Fruit fly (Drosophila melanogaster): ENCODE results near the gene EMC10.
A peak's percentile ranks its signal among the peaks of the same experiment; 100 is the strongest.

The EMC10 gene

dm6 chr3L:21573831-21574230 is at the start of gene EMC10:
Gene EMC10, plus strand, starts transcription at chr3L:21574131.
- TF ChIP-seq Sp1 (GFP tag; optimal IDR thresholded peaks at IDR 0.05) (no peak), ey (GFP tag; optimal IDR thresholded peaks at IDR 0.05) (no peak), usp (GFP tag; optimal IDR thresholded peaks at IDR 0.05) (no peak), HLH106 (tag; optimal IDR thresholded peaks at IDR 0.05) (no peak), jim (GFP tag; optimal IDR thresholded peaks at IDR 0.05) (no peak), Hnf4 (GFP tag; optimal IDR thresholded peaks at IDR 0.05) (no peak), psq (GFP tag; optimal IDR thresholded peaks at IDR 0.05) (no peak), sv (GFP tag; optimal IDR thresholded peaks at IDR 0.05) (no peak), fru (GFP tag; optimal IDR thresholded peaks at IDR 0.05) (no peak), rgr (GFP tag; optimal IDR thresholded peaks at IDR 0.05) (no peak), Jra (GFP tag; optimal IDR thresholded peaks at IDR 0.05) (no peak), Hr83 (GFP tag; optimal IDR thresholded peaks at IDR 0.05; ENCODE audit: poor library complexity, severe bottlenecking) (no peak), Abd-B (GFP tag; optimal IDR thresholded peaks at IDR 0.05) (no peak), CG32264 (GFP tag; optimal IDR thresholded peaks at IDR 0.05) (no peak), woc (GFP tag; optimal IDR thresholded peaks at IDR 0.05) (no peak)

dm6 chr3L:21529108-21529507 is 44.8 kb upstream of the EMC10 start, which contains the start of gene Arv1:
Gene Arv1, minus strand, starts transcription at chr3L:21529333.
- TF ChIP-seq psq (GFP tag; optimal IDR thresholded peaks at IDR 0.05) (no peak), brk (GFP tag; optimal IDR thresholded peaks at IDR 0.05) (peak; percentile 21), dmrt93B (GFP tag; optimal IDR thresholded peaks at IDR 0.05) (no peak), usp (GFP tag; optimal IDR thresholded peaks at IDR 0.05) (no peak), Hr83 (GFP tag; optimal IDR thresholded peaks at IDR 0.05; ENCODE audit: poor library complexity, severe bottlenecking) (no peak), pan (optimal IDR thresholded peaks at IDR 0.05) (no peak)

- no peak for TF ChIP-seq Mio (GFP tag; optimal IDR thresholded peaks at IDR 0.05)
- TF ChIP-seq Rel (GFP tag; optimal IDR thresholded peaks at IDR 0.05), result no peak
- TF ChIP-seq Rel (tag; optimal IDR thresholded peaks at IDR 0.05), result peak; percentile 41
These were observed 40.5 kb upstream of the EMC10 start, which contains the start of gene Mkrn1 for dm6 chr3L:21533270-21533948. Gene Mkrn1, minus strand, starts transcription at chr3L:21533713.

dm6 chr3L:21534360-21534759 is 39.6 kb upstream of the EMC10 start, which contains the start of gene ppk5:
Gene ppk5, plus strand, starts transcription at chr3L:21534660.
- TF ChIP-seq Dif (GFP tag; optimal IDR thresholded peaks at IDR 0.05; ENCODE audit: partially characterized antibody), result no peak
- TF ChIP-seq Vsx2 (GFP tag; optimal IDR thresholded peaks at IDR 0.05; ENCODE audit: partially characterized antibody), result no peak
- TF ChIP-seq GATAd (GFP tag; optimal IDR thresholded peaks at IDR 0.05), result no peak
- TF ChIP-seq Hnf4 (GFP tag; optimal IDR thresholded peaks at IDR 0.05), result no peak
- TF ChIP-seq dmrt93B (GFP tag; optimal IDR thresholded peaks at IDR 0.05), result no peak
- TF ChIP-seq pan (optimal IDR thresholded peaks at IDR 0.05), result no peak
- TF ChIP-seq Abd-B (GFP tag; optimal IDR thresholded peaks at IDR 0.05), result no peak
- no peak for TF ChIP-seq tai (GFP tag; optimal IDR thresholded peaks at IDR 0.05)

dm6 chr3L:21536857-21537256 is 37.1 kb upstream of the EMC10 start, which contains the start of gene Rpn10:
Gene Rpn10, plus strand, starts transcription at chr3L:21537000.
- TF ChIP-seq CrebA (GFP tag; optimal IDR thresholded peaks at IDR 0.05; ENCODE audit: borderline replicate concordance) (no peak), Hnf4 (GFP tag; optimal IDR thresholded peaks at IDR 0.05) (peak; percentile 57), dl (GFP tag; optimal IDR thresholded peaks at IDR 0.05; ENCODE audit: insufficient read depth in 1 of 2, partially characterized antibody in 2 of 2) (no peak), jim (GFP tag; optimal IDR thresholded peaks at IDR 0.05) (no peak), Hr83 (GFP tag; optimal IDR thresholded peaks at IDR 0.05; ENCODE audit: poor library complexity, severe bottlenecking) (peak; percentile 61), Sp1 (GFP tag; optimal IDR thresholded peaks at IDR 0.05) (no peak), sage (GFP tag; optimal IDR thresholded peaks at IDR 0.05) (no peak), ey (GFP tag; optimal IDR thresholded peaks at IDR 0.05) (peak; percentile 2), Rel (GFP tag; optimal IDR thresholded peaks at IDR 0.05) (no peak), Rel (tag; optimal IDR thresholded peaks at IDR 0.05) (peak; percentile 73), Jra (GFP tag; optimal IDR thresholded peaks at IDR 0.05) (peak; percentile 31), Mio (GFP tag; optimal IDR thresholded peaks at IDR 0.05) (no peak), tai (GFP tag; optimal IDR thresholded peaks at IDR 0.05) (peak; percentile 75)

dm6 chr3L:21538893-21539244 is 35.1 kb upstream of the EMC10 start:
- TF ChIP-seq lola (GFP tag; optimal IDR thresholded peaks at IDR 0.05) (no peak), Hr83 (GFP tag; optimal IDR thresholded peaks at IDR 0.05; ENCODE audit: poor library complexity, severe bottlenecking) (no peak), brk (GFP tag; optimal IDR thresholded peaks at IDR 0.05) (no peak), Myc (optimal IDR thresholded peaks at IDR 0.05) (no peak), tai (GFP tag; optimal IDR thresholded peaks at IDR 0.05) (no peak), Sp1 (GFP tag; optimal IDR thresholded peaks at IDR 0.05) (no peak), usp (GFP tag; optimal IDR thresholded peaks at IDR 0.05) (no peak), N (GFP tag; optimal IDR thresholded peaks at IDR 0.05) (no peak), dmrt93B (GFP tag; optimal IDR thresholded peaks at IDR 0.05) (no peak), dl (GFP tag; optimal IDR thresholded peaks at IDR 0.05; ENCODE audit: insufficient read depth in 1 of 2, partially characterized antibody in 2 of 2) (no peak), woc (GFP tag; optimal IDR thresholded peaks at IDR 0.05) (no peak), sv (GFP tag; optimal IDR thresholded peaks at IDR 0.05) (no peak)
